Worm (Caenorhabditis elegans) whole organism, L4/young adult: ENCODE measurements around the gene ncx-8.

Experiments
- W03F9.2 ChIP-seq: fragments of 150-350 bp; optimal IDR thresholded peaks from 2 replicates; lab custom pipeline; 2014; ENCODE audit warnings: missing biosample characterization, missing genetic modification characterization
- dao-5 ChIP-seq: sonication (generic microtip); optimal IDR thresholded peaks from 2 replicates; lab custom pipeline; 2016; ENCODE audit warnings: missing genotype, missing genetic modification characterization, moderate library complexity, missing compliant biosample characterization
- him-1 ChIP-seq: sonication (generic microtip); optimal IDR thresholded peaks from 2 replicates; lab custom pipeline; 2016; ENCODE audit warnings: missing genotype, missing genetic modification reagents, missing genetic modification characterization, missing compliant biosample characterization

Gene ncx-8

DNA sequence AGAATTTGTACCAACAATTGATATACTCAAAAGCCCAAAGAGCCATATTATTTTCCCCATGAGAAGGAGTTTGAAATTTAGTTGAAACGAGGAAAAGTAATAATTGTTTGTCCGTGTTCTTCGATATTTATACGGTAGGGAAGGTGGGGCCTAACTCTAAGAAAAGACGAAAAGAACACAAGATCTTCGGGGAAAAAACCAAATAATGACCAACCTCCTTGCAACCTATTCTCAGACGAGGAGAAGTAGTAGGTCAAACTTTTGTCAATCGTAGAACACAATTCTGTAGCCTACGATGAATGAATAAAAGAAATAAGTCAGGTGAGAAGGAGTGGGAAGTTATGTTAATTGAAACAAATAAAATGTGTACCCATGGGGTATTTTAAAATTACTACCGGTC, at the start of gene ncx-8:
Gene ncx-8, minus strand, starts transcription at position 101 of the 400 bp plus-strand sequence.
- no peak for TF ChIP-seq W03F9.2 (tag; lab: Kevin White, UChicago)
- no peak for TF ChIP-seq dao-5 (tag; lab: Kevin White, UChicago)
- no peak for TF ChIP-seq him-1 (tag; lab: Kevin White, UChicago)

ce11 chrV:5036364-5036763, 49.4 kb upstream of the ncx-8 start, which contains the start of gene K11D12.7:
Gene K11D12.7 (minus strand): TSS chrV:5036464.
- TF ChIP-seq him-1 (tag; lab: Kevin White, UChicago) = no peak
- TF ChIP-seq dao-5 (tag; lab: Kevin White, UChicago) = no peak
- TF ChIP-seq W03F9.2 (tag; lab: Kevin White, UChicago) = no peak

ce11 chrV:5035058-5035457, 48.1 kb upstream of the ncx-8 start, which contains the start of gene K11D12.6:
Gene K11D12.6 (minus strand): TSS chrV:5035158.
- TF ChIP-seq W03F9.2 (tag; lab: Kevin White, UChicago) (no peak), him-1 (tag; lab: Kevin White, UChicago) (no peak), dao-5 (tag; lab: Kevin White, UChicago) (no peak)

DNA sequence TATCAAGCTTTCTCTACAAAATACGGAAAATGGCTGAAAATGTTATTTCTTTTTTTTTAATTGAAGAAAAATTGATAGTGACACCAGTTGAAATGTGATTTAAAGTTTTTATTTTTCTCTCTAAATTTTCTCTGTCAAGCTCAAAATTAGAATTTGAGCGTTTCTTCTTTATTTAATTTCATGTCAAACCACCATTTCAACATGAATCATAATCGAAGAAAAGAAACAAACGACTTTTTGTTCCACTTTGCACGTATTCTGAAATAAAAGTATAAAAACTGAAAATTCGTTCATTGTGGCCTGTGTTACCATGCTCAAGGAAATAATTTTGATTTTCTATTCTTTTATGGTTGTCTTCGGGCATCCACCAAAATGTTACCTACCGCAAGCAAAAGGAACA, 46.1 kb upstream of the ncx-8 start, which contains the start of gene K11D12.13:
Gene K11D12.13, plus strand, starts transcription at position 301 of the 400 bp plus-strand sequence.
- no peak for TF ChIP-seq W03F9.2 (tag; lab: Kevin White, UChicago)
- no peak for TF ChIP-seq dao-5 (tag; lab: Kevin White, UChicago)
- no peak for TF ChIP-seq him-1 (tag; lab: Kevin White, UChicago)

DNA sequence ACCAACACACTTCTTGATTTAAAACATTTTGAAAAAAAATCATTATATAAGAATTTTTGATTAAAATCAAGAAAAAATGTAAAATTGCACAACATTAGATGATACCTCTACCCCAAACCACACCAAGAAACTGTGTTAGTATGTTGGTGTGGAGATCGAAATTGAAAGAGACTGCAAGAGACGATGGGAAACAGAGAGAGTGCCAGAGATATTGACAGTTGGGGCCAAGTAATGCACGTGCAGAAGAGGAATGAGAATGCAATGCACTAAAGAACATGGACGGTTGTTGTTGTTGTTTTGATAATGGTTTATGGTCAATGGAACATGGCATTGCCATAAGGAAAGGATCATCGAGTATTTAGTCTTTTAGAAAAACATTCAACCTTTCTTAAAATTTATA, 45.2 kb upstream of the ncx-8 start:
- TF ChIP-seq W03F9.2 (tag; lab: Kevin White, UChicago) = no peak

DNA sequence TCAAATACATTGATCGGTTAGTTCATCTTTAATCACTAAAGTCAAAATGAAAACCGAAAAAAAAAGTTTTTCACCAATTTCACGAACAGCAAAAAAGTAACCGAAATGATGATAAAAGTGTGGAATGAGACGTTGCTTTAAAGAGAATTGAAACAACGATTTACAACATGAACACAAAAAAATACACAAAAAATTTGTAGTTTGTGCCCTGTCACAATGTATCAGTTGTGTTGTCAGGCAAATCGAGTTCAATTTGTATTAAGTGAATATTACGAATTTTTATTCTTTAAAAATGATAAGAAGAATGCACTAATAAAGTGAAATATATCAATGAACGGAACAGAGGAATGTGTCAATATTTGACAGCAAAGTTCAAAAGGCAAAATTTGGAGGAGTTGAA, 44.8 kb upstream of the ncx-8 start:
- TF ChIP-seq dao-5 (tag; lab: Kevin White, UChicago) (no peak), W03F9.2 (tag; lab: Kevin White, UChicago) (no peak), him-1 (tag; lab: Kevin White, UChicago) (no peak)

DNA sequence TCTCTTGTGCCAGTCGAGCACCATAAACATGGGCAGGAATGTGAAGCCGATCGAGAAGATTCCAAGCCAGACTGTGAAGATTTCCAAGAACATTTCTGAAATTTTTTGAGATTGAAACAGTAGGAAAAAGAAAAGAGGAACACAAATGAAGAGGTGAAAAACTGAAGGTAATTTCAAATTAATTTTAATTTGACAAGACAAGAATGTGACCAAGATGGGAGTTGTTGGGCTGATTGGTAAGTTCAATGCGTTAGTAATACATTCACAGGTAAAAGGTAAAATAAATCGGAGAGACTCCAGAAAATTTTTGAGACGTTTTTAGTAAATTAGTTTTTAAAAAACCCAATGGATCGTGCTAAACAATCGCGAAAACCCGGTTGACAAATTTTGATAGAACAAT, 43.7 kb upstream of the ncx-8 start, which contains the start of gene swt-7:
Gene swt-7, minus strand, starts transcription at position 101 of the 400 bp plus-strand sequence.
- TF ChIP-seq him-1 (tag; lab: Kevin White, UChicago) (no peak), W03F9.2 (tag; lab: Kevin White, UChicago) (no peak), dao-5 (tag; lab: Kevin White, UChicago) (no peak)

DNA sequence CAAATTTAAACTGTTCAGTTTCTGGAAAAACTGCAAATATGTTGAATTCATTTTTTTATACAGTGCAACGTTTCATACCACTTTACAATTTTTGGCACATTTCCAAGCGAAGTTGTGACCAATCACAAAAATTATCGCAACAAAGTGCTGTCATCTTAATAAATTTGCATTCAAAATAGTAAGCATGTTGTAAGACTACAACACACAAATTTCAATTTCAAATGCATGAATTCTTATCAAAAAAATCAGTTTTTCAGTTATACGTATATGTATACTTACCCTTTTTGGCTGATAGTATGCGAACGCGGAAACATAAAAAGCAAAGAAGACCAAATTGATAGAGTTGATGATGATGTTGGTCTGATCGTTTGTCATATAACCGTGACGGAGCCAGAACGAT, 43.2 kb upstream of the ncx-8 start:
- TF ChIP-seq W03F9.2 (tag; lab: Kevin White, UChicago) (no peak), dao-5 (tag; lab: Kevin White, UChicago) (no peak), him-1 (tag; lab: Kevin White, UChicago) (no peak)

ce11 chrV:5027640-5028039, 40.6 kb upstream of the ncx-8 start, which contains the start of gene cpt-4:
Gene cpt-4 (minus strand): TSS chrV:5027723.
- TF ChIP-seq him-1 (tag; lab: Kevin White, UChicago) = no peak
- TF ChIP-seq W03F9.2 (tag; lab: Kevin White, UChicago) = no peak
- TF ChIP-seq dao-5 (tag; lab: Kevin White, UChicago) = no peak

DNA sequence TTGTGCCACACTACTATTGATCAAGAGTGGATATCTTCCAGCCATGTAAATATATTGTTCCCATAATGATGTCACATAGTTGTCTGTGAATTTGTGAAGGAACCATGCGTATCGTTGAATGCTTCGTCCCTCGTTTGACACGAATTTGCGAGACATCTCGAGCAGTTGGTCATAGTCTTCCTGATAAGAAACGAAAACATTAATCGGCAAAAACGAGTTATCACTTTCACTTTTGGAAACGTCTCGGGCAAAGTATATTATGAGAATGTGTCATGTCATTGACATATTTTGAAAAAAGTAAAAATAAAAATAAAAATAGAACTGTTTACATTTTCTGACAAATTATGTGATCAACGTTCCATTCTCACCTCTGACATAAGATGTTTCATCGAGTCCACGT, 39.4 kb upstream of the ncx-8 start:
- no peak for TF ChIP-seq W03F9.2 (tag; lab: Kevin White, UChicago)
- no peak for TF ChIP-seq dao-5 (tag; lab: Kevin White, UChicago)
- TF ChIP-seq him-1 (tag; lab: Kevin White, UChicago) = no peak

DNA sequence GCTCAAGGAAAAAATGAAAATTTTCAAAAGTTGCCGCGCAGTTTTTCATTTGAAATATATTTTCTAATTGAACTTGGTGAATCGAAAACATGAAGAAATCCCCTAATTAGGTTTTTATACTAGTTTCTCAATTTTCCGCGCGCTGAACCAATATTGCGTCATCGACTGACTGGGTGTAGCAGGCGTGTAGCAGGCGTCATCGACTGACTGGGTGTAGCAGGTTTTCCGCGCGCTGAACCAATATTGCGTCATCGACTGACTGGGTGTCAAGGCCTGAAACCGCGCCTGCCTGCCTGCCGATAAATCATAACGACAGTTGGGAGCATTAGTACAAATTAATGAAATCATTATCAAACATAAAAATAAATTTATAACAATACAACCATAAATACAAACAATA, 36.4 kb upstream of the ncx-8 start:
- TF ChIP-seq W03F9.2 (tag; lab: Kevin White, UChicago) (no peak), dao-5 (tag; lab: Kevin White, UChicago) (no peak)

DNA sequence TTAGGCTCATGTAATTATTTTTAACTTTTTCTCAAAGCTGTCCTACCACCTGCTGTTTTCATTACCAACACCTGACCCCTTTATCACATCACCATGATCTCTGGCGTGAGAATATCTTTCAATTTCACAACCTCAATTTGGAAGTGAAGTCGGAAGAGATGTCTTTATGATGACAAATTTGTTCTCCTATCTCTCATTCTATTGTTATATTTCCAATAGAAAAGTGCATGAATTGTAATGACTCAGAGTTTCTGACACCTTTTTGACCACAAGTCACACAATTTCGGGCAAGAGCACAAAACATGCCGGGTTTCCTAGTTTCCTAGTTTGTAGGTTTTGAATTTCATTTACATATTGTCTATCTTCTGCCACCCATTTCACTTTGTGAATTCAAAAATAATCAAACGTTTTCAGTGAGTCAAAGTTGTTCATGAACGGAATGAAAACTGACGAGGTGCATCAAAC, 31.8 kb upstream of the ncx-8 start, which contains the start of gene srr-4:
Gene srr-4, plus strand, starts transcription at position 415 of the 465 bp plus-strand sequence.
- TF ChIP-seq dao-5 (tag; lab: Kevin White, UChicago) (no peak), him-1 (tag; lab: Kevin White, UChicago) (no peak), W03F9.2 (tag; lab: Kevin White, UChicago) (no peak)

DNA sequence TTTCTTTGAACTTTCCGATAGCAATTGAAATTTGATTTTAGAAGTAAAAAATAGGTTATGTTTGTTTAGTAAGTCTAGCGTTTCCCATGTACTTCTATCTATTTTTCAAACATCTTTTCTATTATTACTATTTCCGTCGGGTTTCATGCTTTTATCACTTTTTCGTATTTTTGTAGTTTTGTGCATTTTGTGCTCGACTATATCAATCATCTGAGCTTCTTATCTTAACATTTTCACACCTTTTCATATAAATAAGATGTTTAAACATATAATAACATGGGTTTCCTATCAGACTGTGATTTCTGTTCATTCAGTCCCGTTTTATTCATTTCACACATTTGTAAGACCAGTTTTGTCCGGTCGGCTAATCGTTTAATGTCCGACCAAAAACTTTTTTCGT, 31.1 kb upstream of the ncx-8 start:
- TF ChIP-seq him-1 (tag; lab: Kevin White, UChicago) = no peak
- no peak for TF ChIP-seq dao-5 (tag; lab: Kevin White, UChicago)
- TF ChIP-seq W03F9.2 (tag; lab: Kevin White, UChicago) = no peak

- TF ChIP-seq dao-5 (tag; lab: Kevin White, UChicago) = no peak
These were observed 29.7 kb upstream of the ncx-8 start for ce11 chrV:5016728-5017127.
